Fruit fly (Drosophila melanogaster) ovary, adult (tissue): ENCODE data around the gene Rbcn-3A.
A peak's percentile ranks its signal among the peaks of the same experiment; 100 is the strongest.

ENCODE experiments used
- CG17801 ChIP-seq: fragments of 200-800 bp; optimal IDR thresholded peaks from 2 replicates; lab custom pipeline; 2019; ENCODE audit warnings: missing biosample characterization, mild to moderate bottlenecking, missing genetic modification characterization, moderate library complexity; ENCODE audit not compliant: partially characterized antibody

Rbcn-3A gene

dm6 chrX:6219845-6220345, 35.4 kb downstream of the Rbcn-3A start, which contains the start of gene Efr:
Gene Efr, plus strand, starts transcription at chrX:6219957.
- peak; percentile 15 for TF ChIP-seq CG17801 (GFP tag; lab: Kevin White, UChicago)

- no peak for TF ChIP-seq CG17801 (GFP tag; lab: Kevin White, UChicago)
Measured at dm6 chrX:6219227-6219626, 36.1 kb downstream of the Rbcn-3A start, which contains the start of gene Btnd. Gene Btnd, minus strand, starts transcription at chrX:6219327.

dm6 chrX:6216650-6217049, 38.6 kb downstream of the Rbcn-3A start:
- TF ChIP-seq CG17801 (GFP tag; lab: Kevin White, UChicago), result no peak

- no peak for TF ChIP-seq CG17801 (GFP tag; lab: Kevin White, UChicago)
Measured at dm6 chrX:6205099-6205498, 50.2 kb downstream of the Rbcn-3A start.

- TF ChIP-seq CG17801 (GFP tag; lab: Kevin White, UChicago), result no peak
Measured at dm6 chrX:6202509-6202979, 52.7 kb downstream of the Rbcn-3A start, which contains the start of gene vanin-like. Gene vanin-like, minus strand, starts transcription at chrX:6202559.

dm6 chrX:6201459-6201858, 53.8 kb downstream of the Rbcn-3A start:
- no peak for TF ChIP-seq CG17801 (GFP tag; lab: Kevin White, UChicago)

- no peak for TF ChIP-seq CG17801 (GFP tag; lab: Kevin White, UChicago)
Measured at dm6 chrX:6199791-6200190, 55.5 kb downstream of the Rbcn-3A start, which contains the start of gene CG43090. Gene CG43090, minus strand, starts transcription at chrX:6199891.

dm6 chrX:6198554-6198953, 56.7 kb downstream of the Rbcn-3A start, which contains the start of gene CG32751:
Gene CG32751, minus strand, starts transcription at chrX:6198654.
- no peak for TF ChIP-seq CG17801 (GFP tag; lab: Kevin White, UChicago)

- no peak for TF ChIP-seq CG17801 (GFP tag; lab: Kevin White, UChicago)
Measured at dm6 chrX:6196339-6196738, 58.9 kb downstream of the Rbcn-3A start, which contains the start of gene CG32750. Gene CG32750, minus strand, starts transcription at chrX:6196439.

- no peak for TF ChIP-seq CG17801 (GFP tag; lab: Kevin White, UChicago)
Measured at dm6 chrX:6193183-6193810, 62.0 kb downstream of the Rbcn-3A start.

dm6 chrX:6192332-6192731, 63.0 kb downstream of the Rbcn-3A start, which contains the start of gene Ca-alpha1T:
Gene Ca-alpha1T, minus strand, starts transcription at chrX:6192483.
- TF ChIP-seq CG17801 (GFP tag; lab: Kevin White, UChicago), result no peak
